Worm (Caenorhabditis elegans) whole organism, L4 larva: ENCODE data around the gene Y55F3AM.13.

ENCODE experiments used
- D1046.2 ChIP-seq: fragments of 200-800 bp; sonication (Bioruptor generic); IDR thresholded peaks from 2 replicates; pipeline ENCODE4 v1.3.6; 2022; ENCODE audit warnings: missing genetic modification characterization, missing compliant biosample characterization
- F26F4.8 ChIP-seq: fragments of 200-800 bp; sonication (Bioruptor generic); conservative IDR thresholded peaks from 2 replicates; pipeline ENCODE4 v1.3.6; 2022; ENCODE audit warnings: missing genetic modification characterization, missing compliant biosample characterization
- F44E2.7 ChIP-seq: fragments of 200-800 bp; sonication (Bioruptor generic); IDR thresholded peaks from 2 replicates; pipeline ENCODE4 v2.1.2; 2022; ENCODE audit warnings: missing genetic modification characterization, missing compliant biosample characterization
- F49E8.2 ChIP-seq: sonication (generic microtip); optimal IDR thresholded peaks from 2 replicates; lab custom pipeline; 2016; ENCODE audit warnings: missing compliant biosample characterization, mild to moderate bottlenecking, missing genetic modification characterization, borderline replicate concordance
- R02D3.7 ChIP-seq: fragments of 150-350 bp; sonication (generic microtip); optimal IDR thresholded peaks from 3 replicates; lab custom pipeline; 2014; ENCODE audit warnings: missing biosample characterization, missing genetic modification characterization
- T20F7.1 ChIP-seq: fragments of 200-800 bp; sonication (Bioruptor generic); optimal IDR thresholded peaks from 2 replicates; lab custom pipeline; 2018; ENCODE audit warnings: mild to moderate bottlenecking, missing genetic modification characterization, missing compliant biosample characterization
- Y105C5A.15 ChIP-seq: fragments of 200-800 bp; sonication (Bioruptor generic); IDR thresholded peaks from 2 replicates; pipeline ENCODE4 v1.3.6; 2022; ENCODE audit warnings: missing genetic modification characterization, missing compliant biosample characterization
- Y5F2A.4 ChIP-seq: fragments of 200-800 bp; sonication (Bioruptor generic); optimal IDR thresholded peaks from 2 replicates; lab custom pipeline; 2018; ENCODE audit warnings: mild to moderate bottlenecking, missing genetic modification characterization, missing compliant biosample characterization
- aha-1 ChIP-seq: fragments of 150-350 bp; peaks from one replicate; lab custom pipeline; 2014; ENCODE audit warnings: missing biosample characterization, missing genetic modification characterization
- aly-2 ChIP-seq: sonication (generic microtip); optimal IDR thresholded peaks from 2 replicates; lab custom pipeline; 2018; ENCODE audit warnings: missing biosample characterization, missing genetic modification characterization
- attf-4 ChIP-seq: sonication (generic microtip); optimal IDR thresholded peaks from 3 replicates; lab custom pipeline; 2017; ENCODE audit warnings: missing biosample characterization, missing genetic modification characterization
- ceh-44 ChIP-seq: fragments of 200-800 bp; sonication (Bioruptor generic); IDR thresholded peaks from 2 replicates; pipeline ENCODE4 v1.3.6; 2022; ENCODE audit warnings: missing genetic modification reagents, missing genetic modification characterization, missing compliant biosample characterization
- ceh-62 ChIP-seq: sonication (generic microtip); optimal IDR thresholded peaks from 2 replicates; lab custom pipeline; 2017; ENCODE audit warnings: missing biosample characterization, missing genetic modification characterization
- ces-1 ChIP-seq: fragments of 150-350 bp; sonication (generic microtip); optimal IDR thresholded peaks from 4 replicates; lab custom pipeline; 2014; ENCODE audit warnings: missing biosample characterization, missing genetic modification reagents, missing genetic modification characterization
- ctbp-1 ChIP-seq: fragments of 200-800 bp; sonication (Bioruptor generic); IDR thresholded peaks from 2 replicates; pipeline ENCODE4 v1.3.6; 2022; ENCODE audit warnings: missing genetic modification reagents, missing genetic modification characterization, missing compliant biosample characterization
- daf-12 ChIP-seq: fragments of 150-350 bp; optimal IDR thresholded peaks from 2 replicates; lab custom pipeline; 2014; ENCODE audit warnings: missing biosample characterization, missing genetic modification reagents, missing genetic modification characterization
- daf-19 ChIP-seq: fragments of 200-800 bp; sonication (Bioruptor generic); conservative IDR thresholded peaks from 2 replicates; pipeline ENCODE4 v1.3.6; 2022; ENCODE audit warnings: missing genetic modification characterization, missing compliant biosample characterization
- dmd-6 ChIP-seq: fragments of 200-800 bp; sonication (Bioruptor generic); IDR thresholded peaks from 2 replicates; pipeline ENCODE4 v1.3.6; 2022; ENCODE audit warnings: missing genetic modification reagents, missing genetic modification characterization, missing compliant biosample characterization
- dmd-9 ChIP-seq: fragments of 200-800 bp; sonication (Bioruptor generic); IDR thresholded peaks from 2 replicates; pipeline ENCODE4 v1.3.6; 2022; ENCODE audit warnings: missing genetic modification reagents, missing genetic modification characterization, missing compliant biosample characterization
- egl-27 ChIP-seq: sonication (generic microtip); optimal IDR thresholded peaks from 3 replicates; lab custom pipeline; 2017; ENCODE audit warnings: missing biosample characterization, missing genetic modification reagents, missing genetic modification characterization
- fos-1 ChIP-seq: fragments of 150-350 bp; optimal IDR thresholded peaks from 2 replicates; lab custom pipeline; 2014; ENCODE audit warnings: missing biosample characterization, missing genetic modification characterization
- hif-1 ChIP-seq, 2 experiments: sonication (generic microtip); optimal IDR thresholded peaks; 2 replicates each; lab custom pipeline; 2016 to 2017; ENCODE audit warnings: missing compliant biosample characterization in 2 of 2, missing genetic modification characterization in 2 of 2, missing genetic modification reagents in 2 of 2, missing genotype in 2 of 2, mild to moderate bottlenecking in 1 of 2
- hlh-11 ChIP-seq: fragments of 200-800 bp; sonication (Bioruptor generic); optimal IDR thresholded peaks from 2 replicates; lab custom pipeline; 2018; ENCODE audit warnings: mild to moderate bottlenecking, missing genetic modification characterization, missing compliant biosample characterization
- hlh-30 ChIP-seq: sonication (generic microtip); optimal IDR thresholded peaks from 2 replicates; lab custom pipeline; 2017; ENCODE audit warnings: antibody characterized with exemption, mild to moderate bottlenecking, missing genetic modification characterization, missing compliant biosample characterization; ENCODE audit not compliant: insufficient read depth
- lim-7 ChIP-seq: fragments of 200-800 bp; sonication (Bioruptor generic); IDR thresholded peaks from 2 replicates; pipeline ENCODE4 v1.3.6; 2022; ENCODE audit warnings: missing genetic modification characterization, missing compliant biosample characterization
- lin-1 ChIP-seq: fragments of 200-800 bp; sonication (Bioruptor generic); IDR thresholded peaks from 2 replicates; pipeline ENCODE4 v1.3.6; 2022; ENCODE audit warnings: missing genetic modification reagents, missing genetic modification characterization, missing compliant biosample characterization
- lin-13 ChIP-seq: fragments of 150-350 bp; optimal IDR thresholded peaks from 2 replicates; lab custom pipeline; 2014; ENCODE audit warnings: missing biosample characterization, missing genetic modification reagents, missing genetic modification characterization
- lin-15B ChIP-seq: fragments of 150-350 bp; sonication (generic microtip); optimal IDR thresholded peaks from 3 replicates; lab custom pipeline; 2014; ENCODE audit warnings: missing biosample characterization, missing genetic modification characterization
- lin-29 ChIP-seq: fragments of 200-800 bp; sonication (Bioruptor generic); IDR thresholded peaks from 2 replicates; pipeline ENCODE4 v1.3.6; 2022; ENCODE audit warnings: missing genetic modification reagents, missing genetic modification characterization, missing compliant biosample characterization
- lin-39 ChIP-seq: fragments of 150-350 bp; optimal IDR thresholded peaks from 2 replicates; lab custom pipeline; 2014; ENCODE audit warnings: missing biosample characterization, missing genetic modification reagents, missing genetic modification characterization
- lsy-2 ChIP-seq, 2 experiments: fragments of 150-350 bp in 1 of 2; sonication (generic microtip) in 1 of 2; optimal IDR thresholded peaks; 2 replicates each; lab custom pipeline; 2014 to 2017; ENCODE audit warnings: missing biosample characterization in 2 of 2, missing genetic modification characterization in 2 of 2
- mdl-1 ChIP-seq, 2 experiments: fragments of 150-350 bp in 1 of 2; sonication (generic microtip) in 1 of 2; optimal IDR thresholded peaks; 2 replicates each; lab custom pipeline; 2014 to 2017; ENCODE audit warnings: missing biosample characterization in 2 of 2, missing genetic modification characterization in 2 of 2
- mep-1 ChIP-seq: fragments of 150-350 bp; sonication (generic microtip); optimal IDR thresholded peaks from 3 replicates; lab custom pipeline; 2014; ENCODE audit warnings: missing biosample characterization, missing genetic modification characterization
- mxl-2 ChIP-seq: fragments of 200-800 bp; sonication (Bioruptor generic); conservative IDR thresholded peaks from 2 replicates; pipeline ENCODE4 v1.3.6; 2022; ENCODE audit warnings: missing genetic modification reagents, missing genetic modification characterization, missing compliant biosample characterization
- nhr-28 ChIP-seq: fragments of 150-350 bp; optimal IDR thresholded peaks from 2 replicates; lab custom pipeline; 2014; ENCODE audit warnings: missing biosample characterization, missing genetic modification characterization
- nhr-41 ChIP-seq: fragments of 200-800 bp; sonication (Bioruptor generic); IDR thresholded peaks from 2 replicates; pipeline ENCODE4 v1.3.6; 2022; ENCODE audit warnings: missing genetic modification reagents, missing genetic modification characterization, missing compliant biosample characterization
- nhr-42 ChIP-seq: fragments of 200-800 bp; sonication (Bioruptor generic); IDR thresholded peaks from 2 replicates; pipeline ENCODE4 v1.3.6; 2022; ENCODE audit warnings: missing genetic modification characterization, missing compliant biosample characterization
- nhr-48 ChIP-seq: sonication (generic microtip); optimal IDR thresholded peaks from 2 replicates; lab custom pipeline; 2016; ENCODE audit warnings: mild to moderate bottlenecking, missing genetic modification characterization, missing compliant biosample characterization
- nhr-77 ChIP-seq: fragments of 150-350 bp; optimal IDR thresholded peaks from 2 replicates; lab custom pipeline; 2014; ENCODE audit warnings: missing biosample characterization, missing genetic modification characterization
- pqm-1 ChIP-seq: sonication (generic microtip); optimal IDR thresholded peaks from 2 replicates; lab custom pipeline; 2017; ENCODE audit warnings: missing biosample characterization, missing genetic modification characterization
- rbr-2 ChIP-seq: sonication (generic microtip); optimal IDR thresholded peaks from 2 replicates; lab custom pipeline; 2016; ENCODE audit warnings: missing genotype, missing genetic modification characterization, missing compliant biosample characterization
- saeg-2 ChIP-seq: fragments of 200-800 bp; sonication (Bioruptor generic); IDR thresholded peaks from 2 replicates; pipeline ENCODE4 v1.3.6; 2022; ENCODE audit warnings: missing genetic modification reagents, missing genetic modification characterization, missing compliant biosample characterization
- set-16 ChIP-seq: fragments of 200-800 bp; sonication (Bioruptor generic); IDR thresholded peaks from 2 replicates; pipeline ENCODE4 v1.3.6; 2022; ENCODE audit warnings: missing genetic modification reagents, missing genetic modification characterization, missing compliant biosample characterization
- snpc-1.2 ChIP-seq: fragments of 200-800 bp; sonication (Bioruptor generic); IDR thresholded peaks from 2 replicates; pipeline ENCODE4 v1.3.6; 2022; ENCODE audit warnings: missing genetic modification reagents, missing genetic modification characterization, missing compliant biosample characterization
- tag-97 ChIP-seq: fragments of 200-800 bp; sonication (Bioruptor generic); IDR thresholded peaks from 2 replicates; pipeline ENCODE4 v1.3.6; 2022; ENCODE audit warnings: missing genetic modification characterization, missing compliant biosample characterization
- tra-1 ChIP-seq: fragments of 200-800 bp; sonication (Bioruptor generic); IDR thresholded peaks from 2 replicates; pipeline ENCODE4 v1.3.6; 2022; ENCODE audit warnings: missing genetic modification reagents, missing genetic modification characterization, missing compliant biosample characterization
- unc-130 ChIP-seq: sonication (generic microtip); optimal IDR thresholded peaks from 2 replicates; lab custom pipeline; 2016; ENCODE audit warnings: missing genetic modification reagents, missing genetic modification characterization, missing compliant biosample characterization
- unc-39 ChIP-seq: sonication (generic microtip); optimal IDR thresholded peaks from 2 replicates; lab custom pipeline; 2017; ENCODE audit warnings: missing biosample characterization, missing genetic modification characterization
- vab-7 ChIP-seq: fragments of 200-800 bp; sonication (Bioruptor generic); IDR thresholded peaks from 2 replicates; pipeline ENCODE4 v1.3.6; 2022; ENCODE audit warnings: missing genetic modification reagents, missing genetic modification characterization, missing compliant biosample characterization
- zag-1 ChIP-seq: fragments of 150-350 bp; optimal IDR thresholded peaks from 2 replicates; lab custom pipeline; 2014; ENCODE audit warnings: missing biosample characterization, missing genetic modification characterization
- zfp-2 ChIP-seq: sonication (generic microtip); optimal IDR thresholded peaks from 2 replicates; lab custom pipeline; 2016; ENCODE audit warnings: mild to moderate bottlenecking, missing genetic modification characterization, missing compliant biosample characterization

Gene Y55F3AM.13

DNA sequence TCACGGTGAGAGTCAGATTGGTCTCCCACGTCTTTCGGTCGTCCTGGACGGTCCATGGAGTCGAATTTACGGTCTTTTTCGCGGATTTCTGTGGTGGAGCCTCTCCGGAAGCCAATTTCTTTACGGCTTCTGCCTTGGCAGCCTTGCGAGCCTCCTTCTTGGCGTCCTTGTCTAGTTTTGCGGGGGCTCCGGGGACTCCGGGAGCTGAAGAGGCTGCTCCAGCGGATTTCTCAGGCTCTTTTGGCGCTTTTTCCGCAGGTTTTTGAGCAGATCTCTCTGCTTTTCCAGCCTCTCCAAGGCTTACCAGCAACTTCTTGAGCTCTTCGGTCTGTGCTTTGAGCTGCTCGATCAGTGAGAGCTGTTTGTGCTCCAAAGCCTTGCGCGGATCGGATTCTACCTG is 379 bp downstream of the Y55F3AM.13 start:
- TF ChIP-seq set-16 (GFP tag; lab: Robert Waterston, UW) (peak; percentile 90), aha-1 (peak; percentile 8), ctbp-1 (GFP tag; lab: Robert Waterston, UW) (no peak)

DNA sequence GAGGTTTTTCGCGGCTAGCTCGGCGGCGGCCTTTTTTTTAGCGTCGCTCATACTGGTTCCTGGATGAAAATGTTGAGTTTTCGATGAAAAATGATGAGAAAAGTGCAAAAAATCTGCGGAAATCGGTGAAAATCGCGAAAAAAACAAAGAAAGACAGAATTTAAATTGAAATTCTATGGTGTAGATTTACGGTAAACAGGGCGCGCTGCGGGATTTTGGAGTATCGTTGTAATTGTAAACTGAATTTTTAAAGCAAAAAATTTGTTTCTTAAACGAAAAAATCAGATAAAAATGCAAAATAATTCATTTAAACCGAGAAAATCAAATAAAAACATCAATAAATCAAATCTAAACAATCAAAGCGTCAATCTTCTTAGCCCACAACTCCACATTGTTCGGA is 1.4 kb downstream of the Y55F3AM.13 start, which contains the start of gene dcap-1:
Gene dcap-1 (minus strand): TSS at position 59 of the 400 bp plus-strand sequence.
- TF ChIP-seq daf-19: no peak
- no peak for TF ChIP-seq lin-13 (GFP tag; lab: Kevin White, UChicago)
- no peak for TF ChIP-seq pqm-1 (tag; lab: Kevin White, UChicago)
- TF ChIP-seq dmd-9 (GFP tag; lab: Robert Waterston, UW): no peak
- TF ChIP-seq attf-4 (tag; lab: Kevin White, UChicago): no peak
- no peak for TF ChIP-seq snpc-1.2 (GFP tag; lab: Robert Waterston, UW)
- no peak for TF ChIP-seq lin-15B
- TF ChIP-seq nhr-48 (tag; lab: Kevin White, UChicago): no peak
- TF ChIP-seq ctbp-1 (GFP tag; lab: Robert Waterston, UW): no peak
- TF ChIP-seq ceh-62: no peak
- TF ChIP-seq nhr-41: no peak
- no peak for TF ChIP-seq mdl-1 (tag; optimal IDR thresholded peaks at IDR 0.05; lab: Kevin White, UChicago)
- no peak for TF ChIP-seq lin-1
- TF ChIP-seq aly-2 (tag; lab: Kevin White, UChicago): no peak
- no peak for TF ChIP-seq zfp-2 (tag; lab: Kevin White, UChicago)
- TF ChIP-seq hlh-30: no peak
- TF ChIP-seq egl-27 (tag; lab: Kevin White, UChicago): no peak
- TF ChIP-seq mep-1 (tag; lab: Kevin White, UChicago): peak; percentile 18
- no peak for TF ChIP-seq hlh-11
- peak; percentile 23 for TF ChIP-seq aha-1
- TF ChIP-seq dmd-6 (GFP tag; lab: Robert Waterston, UW): no peak
- peak; percentile 77 for TF ChIP-seq R02D3.7 (tag; lab: Kevin White, UChicago)
- TF ChIP-seq F44E2.7: no peak
- TF ChIP-seq nhr-42 (GFP tag; lab: Robert Waterston, UW): no peak
- no peak for TF ChIP-seq lin-39 (tag; lab: Kevin White, UChicago)
- no peak for TF ChIP-seq saeg-2 (GFP tag; lab: Robert Waterston, UW)
- TF ChIP-seq lin-29 (GFP tag; lab: Robert Waterston, UW): no peak
- TF ChIP-seq daf-12: no peak
- no peak for TF ChIP-seq tra-1
- TF ChIP-seq vab-7 (GFP tag; lab: Robert Waterston, UW): no peak
- no peak for TF ChIP-seq zag-1 (tag; lab: Kevin White, UChicago)
- TF ChIP-seq hif-1 (tag; optimal IDR thresholded peaks at IDR 0.05; lab: Kevin White, UChicago): no peak
- no peak for TF ChIP-seq rbr-2 (tag; lab: Kevin White, UChicago)
- no peak for TF ChIP-seq nhr-28
- peak; percentile 96 for TF ChIP-seq T20F7.1 (GFP tag; lab: Kevin White, UChicago)
- no peak for TF ChIP-seq mxl-2 (GFP tag; lab: Robert Waterston, UW)
- no peak for TF ChIP-seq Y5F2A.4
- no peak for TF ChIP-seq unc-130
- TF ChIP-seq lsy-2 (tag; optimal IDR thresholded peaks at IDR 0.05; lab: Kevin White, UChicago): peak in 1 of 2 experiments; percentile 50
- no peak for TF ChIP-seq unc-39 (tag; lab: Kevin White, UChicago)
- TF ChIP-seq D1046.2 (GFP tag; lab: Robert Waterston, UW): no peak
- no peak for TF ChIP-seq fos-1
- no peak for TF ChIP-seq nhr-77
- no peak for TF ChIP-seq tag-97
- no peak for TF ChIP-seq F26F4.8 (GFP tag; lab: Robert Waterston, UW)
- no peak for TF ChIP-seq lim-7 (GFP tag; lab: Robert Waterston, UW)
- no peak for TF ChIP-seq F49E8.2 (tag; lab: Kevin White, UChicago)
- TF ChIP-seq Y105C5A.15 (GFP tag; lab: Robert Waterston, UW): no peak
- TF ChIP-seq ces-1 (GFP tag; lab: Kevin White, UChicago): no peak
- TF ChIP-seq ceh-44 (GFP tag; lab: Robert Waterston, UW): no peak
